Worm (Caenorhabditis elegans) whole organism, midembryonic: Measurements from ENCODE around the gene R160.4.

Experiments used
- cog-1 ChIP-seq: sonication (generic microtip); optimal IDR thresholded peaks from 2 replicates; lab custom pipeline; 2016; ENCODE audit warnings: missing genetic modification characterization, missing compliant biosample characterization
- flt-1 ChIP-seq: fragments of 200-800 bp; sonication (Bioruptor generic); IDR thresholded peaks from 2 replicates; pipeline ENCODE4 v1.3.6; 2022; ENCODE audit warnings: missing genetic modification characterization, missing compliant biosample characterization
- ztf-29 ChIP-seq: fragments of 200-800 bp; sonication (Bioruptor generic); IDR thresholded peaks from 2 replicates; pipeline ENCODE4 v1.3.6; 2022; ENCODE audit warnings: missing genetic modification reagents, missing genetic modification characterization, missing compliant biosample characterization

DNA sequence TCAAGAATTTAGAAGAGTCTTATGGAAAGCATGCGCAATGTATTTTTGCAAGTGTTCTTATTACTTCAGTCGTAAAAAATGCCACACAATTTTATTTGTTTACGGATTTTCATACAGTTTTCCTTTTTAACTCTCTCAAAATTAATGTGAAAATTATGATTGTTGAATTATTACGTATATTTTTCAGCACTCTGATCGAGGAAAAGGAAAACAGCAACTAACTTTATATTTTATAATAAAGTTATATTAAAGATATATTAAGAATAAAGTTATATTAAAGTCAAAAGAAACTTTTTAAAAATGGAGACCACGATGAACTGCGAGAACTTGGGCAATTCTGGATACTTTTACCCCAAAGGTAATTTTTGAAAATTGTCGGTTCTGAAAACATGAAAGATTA lies 18.5 kb downstream of the R160.4 start, which contains the start of gene F14H12.2:
- no peak for TF ChIP-seq flt-1 (GFP tag; lab: Robert Waterston, UW)
- TF ChIP-seq ztf-29 (GFP tag; lab: Robert Waterston, UW), result no peak
- no peak for TF ChIP-seq cog-1 (tag; lab: Kevin White, UChicago)
